Fruit fly (Drosophila melanogaster): Measurements from ENCODE around the gene CG13784.

CG13784 gene

dm6 chr2L:7240311-7240710, 20.5 kb upstream of the CG13784 start (continued):
- TF ChIP-seq CG4707 (GFP tag; optimal IDR thresholded peaks at IDR 0.05) (no peak), sens-2 (GFP tag; IDR thresholded peaks at IDR 0.05) (no peak), peb (GFP tag; IDR thresholded peaks at IDR 0.05) (no peak), CG43689 (GFP tag; IDR thresholded peaks at IDR 0.05) (no peak), CG14014 (GFP tag; IDR thresholded peaks at IDR 0.05) (peak; percentile 57; the same call in 1 of the 2 replicates), crc (GFP tag; optimal IDR thresholded peaks at IDR 0.05) (no peak), vnd (GFP tag; IDR thresholded peaks at IDR 0.05; ENCODE audit: partially characterized antibody) (peak; percentile 8; the same call in 1 of the 3 replicates), CG1647 (GFP tag; optimal IDR thresholded peaks at IDR 0.05) (no peak), Adf1 (GFP tag; IDR thresholded peaks at IDR 0.05) (peak; percentile 94), CG9437 (GFP tag; optimal IDR thresholded peaks at IDR 0.05) (no peak), D19A (tag; optimal IDR thresholded peaks at IDR 0.05) (no peak), CG31224 (GFP tag; IDR thresholded peaks at IDR 0.05) (no peak), wor (GFP tag; IDR thresholded peaks at IDR 0.05) (no peak), ems (GFP tag; optimal IDR thresholded peaks at IDR 0.05) (no peak), Tbp (GFP tag; optimal IDR thresholded peaks at IDR 0.05) (no peak), Hand (GFP tag; optimal IDR thresholded peaks at IDR 0.05) (no peak), repo (GFP tag; optimal IDR thresholded peaks at IDR 0.05) (no peak), hbn (GFP tag; IDR thresholded peaks at IDR 0.05; ENCODE audit: partially characterized antibody) (no peak), CG32532 (GFP tag; IDR thresholded peaks at IDR 0.05) (peak; percentile 12; the same call in 1 of the 2 replicates), E2f1 (GFP tag; IDR thresholded peaks at IDR 0.05) (no peak), chif (GFP tag; optimal IDR thresholded peaks at IDR 0.05) (no peak), lilli (GFP tag; optimal IDR thresholded peaks at IDR 0.05) (no peak), CG7987 (GFP tag; optimal IDR thresholded peaks at IDR 0.05) (no peak), tx (GFP tag; optimal IDR thresholded peaks at IDR 0.05) (no peak), pum (GFP tag; optimal IDR thresholded peaks at IDR 0.05) (no peak), sc (optimal IDR thresholded peaks at IDR 0.05) (no peak), sc (GFP tag; optimal IDR thresholded peaks at IDR 0.05) (no peak), CG14710 (tag; optimal IDR thresholded peaks at IDR 0.05) (no peak), CG8944 (GFP tag; optimal IDR thresholded peaks at IDR 0.05) (no peak), gfzf (GFP tag; optimal IDR thresholded peaks at IDR 0.05) (no peak), Side (GFP tag; optimal IDR thresholded peaks at IDR 0.05) (no peak), CG13424 (tag; optimal IDR thresholded peaks at IDR 0.05) (no peak), CG7839 (tag; optimal IDR thresholded peaks at IDR 0.05) (no peak), Ravus (GFP tag; IDR thresholded peaks at IDR 0.05) (no peak), CG2129 (GFP tag; IDR thresholded peaks at IDR 0.05; ENCODE audit: partially characterized antibody) (no peak), CG10654 (GFP tag; optimal IDR thresholded peaks at IDR 0.05) (no peak), Lpt (GFP tag; optimal IDR thresholded peaks at IDR 0.05) (no peak), grau (tag; optimal IDR thresholded peaks at IDR 0.05) (no peak), pzg (GFP tag; optimal IDR thresholded peaks at IDR 0.05) (no peak), gro (GFP tag; optimal IDR thresholded peaks at IDR 0.05) (peak; percentile 52), CG10366 (GFP tag; IDR thresholded peaks at IDR 0.05) (no peak), Bdp1 (GFP tag; optimal IDR thresholded peaks at IDR 0.05) (no peak), Usf (GFP tag; optimal IDR thresholded peaks at IDR 0.05) (no peak), MBD-R2 (GFP tag; IDR thresholded peaks at IDR 0.05) (no peak), CoRest (tag; optimal IDR thresholded peaks at IDR 0.05) (no peak), C15 (GFP tag; IDR thresholded peaks at IDR 0.05) (no peak), CG7556 (GFP tag; optimal IDR thresholded peaks at IDR 0.05) (no peak), bbx (GFP tag; IDR thresholded peaks at IDR 0.05; ENCODE audit: partially characterized antibody) (no peak), Deaf1 (tag; optimal IDR thresholded peaks at IDR 0.05) (peak; percentile 81), CG16813 (GFP tag; IDR thresholded peaks at IDR 0.05; ENCODE audit: partially characterized antibody) (no peak), cas (GFP tag; IDR thresholded peaks at IDR 0.05) (no peak), CG12769 (tag; optimal IDR thresholded peaks at IDR 0.05) (peak; percentile 40), abd-A (tag; optimal IDR thresholded peaks at IDR 0.05) (no peak)

All from whole organism, embryonic.